1 worm cellular context compared by ENCODE assay signal in genomic region chrV:18957267-18957843, ce11.
TF ChIP-seq lines count a peak whose summit lies in the region.

Gene hrg-10 (minus strand): TSS chrV:18957317.

TF ChIP-seq in whole organism, L4 larva, 104 proteins besides CTCF, POLR2A, EP300 and RAD21 (continued from another document):
- TF ChIP-seq aha-1 (tag; lab: Kevin White, UChicago) (no peak), unc-62 (GFP tag; optimal IDR thresholded peaks at IDR 0.05 in 1 of 2; lab: Kevin White, UChicago) (no peak), unc-62 (tag; optimal IDR thresholded peaks at IDR 0.05; lab: Kevin White, UChicago) (no peak), lin-38 (GFP tag; IDR thresholded peaks at IDR 0.05; lab: Robert Waterston, UW) (no peak), nhr-77 (tag; optimal IDR thresholded peaks at IDR 0.05; lab: Kevin White, UChicago) (peak; percentile 3), F26F4.8 (GFP tag; conservative IDR thresholded peaks at IDR 0.05; lab: Robert Waterston, UW) (no peak), dmd-6 (GFP tag; IDR thresholded peaks at IDR 0.05; lab: Robert Waterston, UW) (peak; percentile 44), dmd-9 (GFP tag; IDR thresholded peaks at IDR 0.05; lab: Robert Waterston, UW) (no peak)
